Fruit fly (Drosophila melanogaster): Measurements from ENCODE around the gene CG11317.
A peak's percentile ranks its signal among the peaks of the same experiment; 100 is the strongest.

The CG11317 gene

dm6 chr3R:31053784-31054221 is 43.3 kb downstream of the CG11317 start, which contains the start of gene Chchd3 (continued):
- peak; percentile 36; the same call in 1 of the 2 replicates for TF ChIP-seq unc-4 (GFP tag; IDR thresholded peaks at IDR 0.05; ENCODE audit: partially characterized antibody)
- peak; percentile 33 for TF ChIP-seq HmgD (GFP tag; optimal IDR thresholded peaks at IDR 0.05)
- no peak for TF ChIP-seq CG31224 (GFP tag; IDR thresholded peaks at IDR 0.05)
- TF ChIP-seq tio (GFP tag; optimal IDR thresholded peaks at IDR 0.05), result no peak
- TF ChIP-seq trem (tag; optimal IDR thresholded peaks at IDR 0.05), result peak; percentile 40
- TF ChIP-seq ab (GFP tag; optimal IDR thresholded peaks at IDR 0.05), result no peak
- TF ChIP-seq sima (GFP tag; optimal IDR thresholded peaks at IDR 0.05), result no peak
- TF ChIP-seq Sry-δ (GFP tag; optimal IDR thresholded peaks at IDR 0.05), result peak; percentile 67
- TF ChIP-seq CG9797 (GFP tag; optimal IDR thresholded peaks at IDR 0.05), result peak; percentile 89
- TF ChIP-seq p53 (GFP tag; optimal IDR thresholded peaks at IDR 0.05), result peak; percentile 5
- TF ChIP-seq Scr (GFP tag; IDR thresholded peaks at IDR 0.05; ENCODE audit: partially characterized antibody), result 0 out of 2 replicates have a peak, but pooled peaks have one; percentile 31
- peak in 1 of 3 experiments; percentile 68 for TF ChIP-seq Stat92E (GFP tag; optimal IDR thresholded peaks at IDR 0.05)
- peak; percentile 22 for TF ChIP-seq CG30403 (GFP tag; optimal IDR thresholded peaks at IDR 0.05)
- TF ChIP-seq zen (tag; optimal IDR thresholded peaks at IDR 0.05), result peak; percentile 66
- no peak for TF ChIP-seq CG6272 (GFP tag; IDR thresholded peaks at IDR 0.05)
- peak; percentile 74 for TF ChIP-seq Lhr (GFP tag; optimal IDR thresholded peaks at IDR 0.05)
- TF ChIP-seq Antp (GFP tag; optimal IDR thresholded peaks at IDR 0.05), result peak; percentile 8
- TF ChIP-seq chinmo (GFP tag; IDR thresholded peaks at IDR 0.05; ENCODE audit: partially characterized antibody), result 0 out of 4 replicates have a peak, but pooled peaks have one; percentile 9
- TF ChIP-seq CG4617 (GFP tag; optimal IDR thresholded peaks at IDR 0.05; ENCODE audit: borderline replicate concordance), result peak; percentile 66
- peak; percentile 41 for TF ChIP-seq Dref (GFP tag; IDR thresholded peaks at IDR 0.05)
- no peak for TF ChIP-seq Poxn (GFP tag; IDR thresholded peaks at IDR 0.05)
- TF ChIP-seq Hr51 (GFP tag; optimal IDR thresholded peaks at IDR 0.05), result peak in 1 of 2 experiments; percentile 35
- TF ChIP-seq Sin3A (optimal IDR thresholded peaks at IDR 0.05), result peak; percentile 79
- no peak for TF ChIP-seq gsb (GFP tag; IDR thresholded peaks at IDR 0.05)
- peak; percentile 83 for TF ChIP-seq E2f2 (GFP tag; IDR thresholded peaks at IDR 0.05)
- no peak for TF ChIP-seq CG32767 (GFP tag; IDR thresholded peaks at IDR 0.05)
- peak; percentile 1 to 79 for TF ChIP-seq Pdp1 (GFP tag; optimal IDR thresholded peaks at IDR 0.05)
- peak; percentile 59 for TF ChIP-seq CG14710 (tag; optimal IDR thresholded peaks at IDR 0.05)
- peak; percentile 48 for TF ChIP-seq CG9932 (GFP tag; IDR thresholded peaks at IDR 0.05)
- TF ChIP-seq CHES-1-like (GFP tag; optimal IDR thresholded peaks at IDR 0.05), result peak; percentile 48
- TF ChIP-seq knrl (GFP tag; IDR thresholded peaks at IDR 0.05; ENCODE audit: partially characterized antibody), result peak; percentile 31; the same call in 1 of the 3 replicates
- peak; percentile 23; the same call in 1 of the 2 replicates for TF ChIP-seq Bgb (GFP tag; IDR thresholded peaks at IDR 0.05; ENCODE audit: partially characterized antibody)
- peak; percentile 10 for TF ChIP-seq CG9609 (GFP tag; optimal IDR thresholded peaks at IDR 0.05)
- peak; percentile 43; the same call in 1 of the 2 replicates for TF ChIP-seq CG42726 (GFP tag; IDR thresholded peaks at IDR 0.05; ENCODE audit: partially characterized antibody)
- TF ChIP-seq Doc2 (GFP tag; IDR thresholded peaks at IDR 0.05), result no peak
- TF ChIP-seq row (GFP tag; IDR thresholded peaks at IDR 0.05), result peak; percentile 69
- no peak for TF ChIP-seq klu (GFP tag; IDR thresholded peaks at IDR 0.05)
- TF ChIP-seq Deaf1 (tag; optimal IDR thresholded peaks at IDR 0.05), result no peak
- no peak for TF ChIP-seq sr (GFP tag; IDR thresholded peaks at IDR 0.05)
- peak; percentile 15 for TF ChIP-seq lab (GFP tag; optimal IDR thresholded peaks at IDR 0.05)
- TF ChIP-seq Trl (optimal IDR thresholded peaks at IDR 0.05), result peak in 1 of 2 experiments; percentile 18
- TF ChIP-seq Trl (GFP tag; optimal IDR thresholded peaks at IDR 0.05), result peak; percentile 2
- TF ChIP-seq Xbp1 (GFP tag; optimal IDR thresholded peaks at IDR 0.05), result peak; percentile 16
- peak; percentile 40 for TF ChIP-seq Myb (GFP tag; optimal IDR thresholded peaks at IDR 0.05)
- TF ChIP-seq CG11398 (GFP tag; optimal IDR thresholded peaks at IDR 0.05), result no peak
- peak; percentile 5 for TF ChIP-seq CG13624 (GFP tag; optimal IDR thresholded peaks at IDR 0.05)
- TF ChIP-seq YL-1 (GFP tag; optimal IDR thresholded peaks at IDR 0.05), result peak; percentile 83
- TF ChIP-seq Fer2 (tag; optimal IDR thresholded peaks at IDR 0.05), result no peak
- peak; percentile 2 for TF ChIP-seq CG8924 (tag; optimal IDR thresholded peaks at IDR 0.05)
- TF ChIP-seq sug (tag; optimal IDR thresholded peaks at IDR 0.05), result peak; percentile 6
